Worm (Caenorhabditis elegans): Measurements from ENCODE around the gene C28H8.8.

Gene C28H8.8

DNA sequence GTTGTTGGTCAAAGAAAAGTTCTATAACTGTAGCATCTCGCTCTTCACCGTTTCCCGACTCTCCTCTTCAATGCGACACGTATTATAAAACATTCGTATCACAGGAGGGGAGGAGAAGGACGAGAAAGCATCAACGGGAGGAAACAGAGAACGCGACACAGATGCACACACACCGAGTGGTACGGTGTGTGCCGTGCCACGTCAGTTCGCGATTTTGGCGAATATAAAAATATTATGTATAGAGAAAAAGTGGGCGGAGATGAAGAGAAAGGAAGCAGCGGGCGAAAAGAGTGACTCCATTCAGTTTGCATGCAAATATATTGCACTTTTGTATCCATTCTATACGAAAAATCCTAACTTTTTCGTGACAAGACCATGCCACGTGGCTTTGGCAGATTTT lies 26.1 kb upstream of the C28H8.8 start (continued):
- TF ChIP-seq egl-43 (GFP tag; IDR thresholded peaks at IDR 0.05) (no peak), php-3 (GFP tag; IDR thresholded peaks at IDR 0.05) (0 out of 2 replicates have a peak, but pooled peaks have one; percentile 20), ceh-82 (tag; optimal IDR thresholded peaks at IDR 0.05) (no peak), nhr-42 (GFP tag; IDR thresholded peaks at IDR 0.05) (no peak), tag-97 (GFP tag; IDR thresholded peaks at IDR 0.05) (no peak), mep-1 (tag; optimal IDR thresholded peaks at IDR 0.05) (peak; percentile 31), mxl-2 (GFP tag; conservative IDR thresholded peaks at IDR 0.05) (no peak), T20F7.1 (GFP tag; optimal IDR thresholded peaks at IDR 0.05) (no peak)

DNA sequence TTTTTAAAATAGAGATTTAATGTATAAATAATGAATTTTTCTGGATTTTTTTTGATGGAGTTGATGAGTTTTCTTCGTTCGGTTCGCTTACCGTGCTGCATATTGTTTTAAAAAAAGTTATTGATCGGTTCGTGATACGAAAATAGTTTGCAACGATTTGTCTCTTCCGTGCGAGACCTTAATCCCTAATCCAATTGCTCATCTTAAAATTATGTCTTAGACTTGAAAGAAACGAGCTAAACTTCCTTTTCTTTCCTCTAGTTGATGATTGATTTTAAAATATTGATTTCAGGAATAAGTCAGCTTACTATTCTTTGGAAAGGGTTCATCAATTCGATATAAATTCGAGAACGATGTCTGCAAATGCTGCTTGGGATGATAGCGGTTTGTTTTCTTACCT lies 19.8 kb upstream of the C28H8.8 start, which contains the start of gene C28H8.3:
Gene C28H8.3 (plus strand): TSS at position 293 of the 400 bp plus-strand sequence.
- TF ChIP-seq daf-16 (GFP tag; optimal IDR thresholded peaks at IDR 0.05), result peak in 1 of 2 experiments; percentile 3
- peak; percentile 3 for TF ChIP-seq daf-16 (tag; optimal IDR thresholded peaks at IDR 0.05)
- peak; percentile 53 for TF ChIP-seq lin-38 (GFP tag; IDR thresholded peaks at IDR 0.05)
- TF ChIP-seq skn-1 (tag; optimal IDR thresholded peaks at IDR 0.05), result no peak

DNA sequence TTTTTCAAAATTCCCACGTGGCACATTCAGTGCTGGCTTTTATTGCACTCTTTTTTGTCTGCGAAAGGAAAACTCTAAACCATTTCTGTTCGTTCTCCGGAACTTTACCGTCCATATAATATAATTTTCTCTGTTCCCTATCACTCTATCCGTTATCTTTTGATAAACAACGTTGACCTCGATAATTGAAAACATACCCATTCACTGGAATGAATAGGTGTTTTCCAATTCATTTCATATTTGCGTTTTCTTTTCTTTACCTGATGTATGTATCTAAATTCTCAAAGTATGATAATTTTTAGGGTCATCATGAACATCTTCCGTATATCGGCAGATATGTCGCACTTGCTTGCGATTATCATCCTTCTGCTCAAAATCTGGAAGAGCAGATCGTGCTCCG lies 18.2 kb upstream of the C28H8.8 start, which contains the start of gene erd-2.2:
Gene erd-2.2 (plus strand): TSS at position 301 of the 400 bp plus-strand sequence.
- TF ChIP-seq ceh-20 (GFP tag; IDR thresholded peaks at IDR 0.05) (no peak), Y75B8A.6 (GFP tag; IDR thresholded peaks at IDR 0.05) (no peak), fos-1 (tag; optimal IDR thresholded peaks at IDR 0.05) (no peak), daf-16 (GFP tag; optimal IDR thresholded peaks at IDR 0.05) (no peak), daf-16 (tag; optimal IDR thresholded peaks at IDR 0.05) (peak; percentile 62), snpc-1.2 (GFP tag; IDR thresholded peaks at IDR 0.05) (no peak), ceh-62 (tag; optimal IDR thresholded peaks at IDR 0.05) (no peak)

DNA sequence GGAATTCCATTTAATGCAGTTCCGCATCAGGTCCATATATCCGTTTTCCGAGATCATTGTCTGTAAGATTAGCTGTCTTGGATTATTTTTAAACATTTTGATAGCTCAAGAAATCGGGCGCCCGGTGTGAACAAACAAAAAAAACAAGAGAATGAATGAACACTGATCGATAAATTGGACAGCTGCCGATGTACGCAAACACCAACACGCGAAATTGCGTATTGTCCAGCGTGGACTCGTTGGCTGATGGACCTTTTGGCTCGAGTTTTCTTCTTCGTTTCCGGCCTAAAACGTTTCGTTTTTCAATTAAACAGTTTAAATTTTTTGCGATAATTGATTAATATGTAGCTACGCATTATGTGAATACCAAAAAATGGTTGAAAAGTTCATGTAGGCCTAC lies 17.5 kb upstream of the C28H8.8 start, which contains the start of gene dpff-1:
Gene dpff-1 (minus strand): TSS at position 288 of the 400 bp plus-strand sequence.
- peak; percentile 39; the same call in 1 of the 2 replicates for TF ChIP-seq hmg-1.1 (GFP tag; IDR thresholded peaks at IDR 0.05)
- peak; percentile 12 for TF ChIP-seq mep-1 (tag; optimal IDR thresholded peaks at IDR 0.05)
- TF ChIP-seq hlh-30 (tag; optimal IDR thresholded peaks at IDR 0.05; ENCODE audit: insufficient read depth), result peak; percentile 16
- no peak for TF ChIP-seq zfp-3 (GFP tag; conservative IDR thresholded peaks at IDR 0.05)
- no peak for TF ChIP-seq ama-1 (optimal IDR thresholded peaks at IDR 0.05)
- no peak for TF ChIP-seq vab-7 (GFP tag; IDR thresholded peaks at IDR 0.05)
- TF ChIP-seq dmd-6 (GFP tag; IDR thresholded peaks at IDR 0.05), result 0 out of 2 replicates have a peak, but pooled peaks have one; percentile 7
- peak; percentile 64 for TF ChIP-seq mes-2 (tag; optimal IDR thresholded peaks at IDR 0.05; ENCODE audit: poor library complexity, severe bottlenecking)
- TF ChIP-seq pqm-1 (tag; optimal IDR thresholded peaks at IDR 0.05), result no peak
- TF ChIP-seq hlh-11 (tag; optimal IDR thresholded peaks at IDR 0.05), result peak; percentile 12
- no peak for TF ChIP-seq nhr-42 (GFP tag; IDR thresholded peaks at IDR 0.05)
- TF ChIP-seq mxl-2 (GFP tag; conservative IDR thresholded peaks at IDR 0.05), result no peak
- TF ChIP-seq dve-1 (tag; optimal IDR thresholded peaks at IDR 0.05; ENCODE audit: insufficient read depth), result peak; percentile 30
- no peak for TF ChIP-seq F49E8.2 (tag; optimal IDR thresholded peaks at IDR 0.05; ENCODE audit: borderline replicate concordance)
- no peak for TF ChIP-seq tag-97 (GFP tag; IDR thresholded peaks at IDR 0.05)
- TF ChIP-seq ceh-28 (tag; optimal IDR thresholded peaks at IDR 0.05), result no peak
- TF ChIP-seq sdz-12 (GFP tag; optimal IDR thresholded peaks at IDR 0.05), result no peak
- TF ChIP-seq pha-4 (GFP tag; IDR thresholded peaks at IDR 0.05), result no peak
- TF ChIP-seq pha-4 (tag; optimal IDR thresholded peaks at IDR 0.05), result no peak
- peak in 1 of 2 experiments; percentile 43 for TF ChIP-seq lsy-2 (tag; optimal IDR thresholded peaks at IDR 0.05)

DNA sequence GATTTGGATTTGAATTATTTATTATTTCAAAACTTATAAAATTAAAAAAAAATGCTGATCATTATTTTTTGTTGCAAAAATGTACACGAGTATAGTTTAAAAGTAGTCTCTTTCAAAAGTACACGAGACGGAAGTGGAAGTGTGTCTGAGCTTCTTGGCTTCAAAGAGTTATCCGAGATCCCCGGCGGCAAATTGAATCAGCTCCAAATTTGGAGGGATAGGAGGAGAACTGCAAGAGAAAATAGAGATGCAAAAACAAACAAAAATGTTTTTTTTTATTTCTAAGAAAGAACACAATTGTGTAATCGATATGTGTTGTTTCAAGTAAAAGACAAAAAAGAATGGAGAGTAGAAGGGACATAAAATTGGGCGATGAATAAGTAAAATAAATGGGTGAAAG lies 14.0 kb upstream of the C28H8.8 start:
- TF ChIP-seq skn-1 (tag; optimal IDR thresholded peaks at IDR 0.05) (no peak), jun-1 (tag; optimal IDR thresholded peaks at IDR 0.05) (no peak), vab-7 (GFP tag; IDR thresholded peaks at IDR 0.05) (no peak), Y48G9A.11 (GFP tag; IDR thresholded peaks at IDR 0.05) (no peak), nhr-28 (tag; optimal IDR thresholded peaks at IDR 0.05) (no peak), mxl-2 (GFP tag; conservative IDR thresholded peaks at IDR 0.05) (no peak), nhr-25 (tag; optimal IDR thresholded peaks at IDR 0.05; ENCODE audit: borderline replicate concordance, insufficient read depth) (no peak), nhr-48 (tag; optimal IDR thresholded peaks at IDR 0.05) (no peak), daf-16 (GFP tag; optimal IDR thresholded peaks at IDR 0.05) (no peak), daf-16 (tag; optimal IDR thresholded peaks at IDR 0.05) (no peak), snpc-4 (tag; optimal IDR thresholded peaks at IDR 0.05) (no peak), ces-1 (GFP tag; optimal IDR thresholded peaks at IDR 0.05) (no peak), pha-4 (GFP tag; IDR thresholded peaks at IDR 0.05) (no peak), pha-4 (tag; optimal IDR thresholded peaks at IDR 0.05) (no peak), cey-2 (tag; optimal IDR thresholded peaks at IDR 0.05; ENCODE audit: borderline replicate concordance, insufficient read depth) (no peak), fkh-10 (GFP tag; optimal IDR thresholded peaks at IDR 0.05) (no peak), F44E2.7 (GFP tag; IDR thresholded peaks at IDR 0.05) (no peak), ceh-62 (tag; optimal IDR thresholded peaks at IDR 0.05) (no peak)
